Fruit fly (Drosophila melanogaster) whole organism, embryonic: Measurements from ENCODE around the gene mthl11.

Experiments
- C15 ChIP-seq: fragments of 200-800 bp; sonication (Bioruptor generic); IDR thresholded peaks from 3 replicates; pipeline ENCODE4 v1.3.6; 2022; ENCODE audit warnings: missing biosample characterization, missing genetic modification characterization
- CG10209 ChIP-seq: fragments of 200-800 bp; sonication (Bioruptor generic); optimal IDR thresholded peaks from 3 replicates; lab custom pipeline; 2017; ENCODE audit warnings: missing biosample characterization, mild to moderate bottlenecking, missing genetic modification characterization, missing genetic modification reagents
- CG1024 ChIP-seq: fragments of 200-800 bp; sonication (Bioruptor generic); IDR thresholded peaks from 2 replicates; pipeline ENCODE4 v1.3.6; 2022; ENCODE audit warnings: missing biosample characterization, missing genetic modification characterization
- CG11696 ChIP-seq: fragments of 200-800 bp; sonication (Bioruptor generic); IDR thresholded peaks from 2 replicates; pipeline ENCODE4 v1.3.6; 2022; ENCODE audit warnings: missing biosample characterization, missing genetic modification characterization
- CG12071 ChIP-seq: fragments of 200-800 bp; sonication (Bioruptor generic); optimal IDR thresholded peaks from 3 replicates; lab custom pipeline; 2018; ENCODE audit warnings: missing biosample characterization, mild to moderate bottlenecking, missing genetic modification characterization
- CG14441 ChIP-seq: fragments of 200-800 bp; sonication (Bioruptor generic); IDR thresholded peaks from 2 replicates; pipeline ENCODE4 v1.3.6; 2022; ENCODE audit warnings: missing biosample characterization, missing genetic modification characterization
- CG15514 ChIP-seq: fragments of 200-800 bp; sonication (Bioruptor generic); optimal IDR thresholded peaks from 3 replicates; lab custom pipeline; 2017; ENCODE audit warnings: missing biosample characterization, missing genetic modification characterization, mild to moderate bottlenecking, moderate library complexity, missing genetic modification reagents
- CG16863 ChIP-seq: fragments of 200-800 bp; sonication (Bioruptor generic); optimal IDR thresholded peaks from 3 replicates; lab custom pipeline; 2016; ENCODE audit warnings: missing biosample characterization, missing genetic modification characterization
- CG17359 ChIP-seq: fragments of 200-800 bp; sonication (Bioruptor generic); optimal IDR thresholded peaks from 3 replicates; lab custom pipeline; 2018; ENCODE audit warnings: missing biosample characterization, mild to moderate bottlenecking, missing genetic modification characterization, moderate library complexity
- CG18476 ChIP-seq: fragments of 200-800 bp; sonication (Bioruptor generic); optimal IDR thresholded peaks from 2 replicates; lab custom pipeline; 2016; ENCODE audit warnings: missing biosample characterization, mild to moderate bottlenecking, missing genetic modification characterization
- CG18764 ChIP-seq: fragments of 200-800 bp; sonication (Bioruptor generic); optimal IDR thresholded peaks from 3 replicates; lab custom pipeline; 2016; ENCODE audit warnings: missing biosample characterization, missing genetic modification characterization
- CG2712 ChIP-seq: fragments of 200-800 bp; optimal IDR thresholded peaks from 3 replicates; lab custom pipeline; 2019; ENCODE audit warnings: missing biosample characterization, mild to moderate bottlenecking, missing genetic modification characterization, moderate library complexity
- CG30403 ChIP-seq: fragments of 200-800 bp; sonication (Bioruptor generic); optimal IDR thresholded peaks from 3 replicates; lab custom pipeline; 2016; ENCODE audit warnings: missing biosample characterization, missing genetic modification characterization
- CG32532 ChIP-seq: fragments of 200-800 bp; sonication (Bioruptor generic); IDR thresholded peaks from 2 replicates; pipeline ENCODE4 v1.3.6; 2022; ENCODE audit warnings: missing biosample characterization, missing genetic modification characterization
- CG34422 ChIP-seq: fragments of 200-800 bp; sonication (Bioruptor generic); IDR thresholded peaks from 3 replicates; pipeline ENCODE4 v1.3.6; 2022; ENCODE audit warnings: missing biosample characterization, missing genetic modification characterization
- CG4328 ChIP-seq: fragments of 200-800 bp; sonication (Bioruptor generic); optimal IDR thresholded peaks from 3 replicates; lab custom pipeline; 2017; ENCODE audit warnings: missing biosample characterization, missing genetic modification reagents, missing genetic modification characterization
- CG4424 ChIP-seq: fragments of 200-800 bp; sonication (Bioruptor generic); optimal IDR thresholded peaks from 3 replicates; lab custom pipeline; 2016; ENCODE audit warnings: missing biosample characterization, missing genetic modification characterization
- CG4820 ChIP-seq: fragments of 200-800 bp; sonication (Bioruptor generic); optimal IDR thresholded peaks from 3 replicates; lab custom pipeline; 2016; ENCODE audit warnings: missing biosample characterization, missing genetic modification characterization
- CG4854 ChIP-seq: fragments of 200-800 bp; sonication (Bioruptor generic); optimal IDR thresholded peaks from 2 replicates; lab custom pipeline; 2016; ENCODE audit warnings: missing biosample characterization, missing genetic modification characterization, inconsistent platforms
- CG6791 ChIP-seq: fragments of 200-800 bp; sonication (Bioruptor generic); IDR thresholded peaks from 3 replicates; pipeline ENCODE4 v1.3.6; 2022; ENCODE audit warnings: missing biosample characterization, missing genetic modification characterization; ENCODE audit not compliant: partially characterized antibody
- D19B ChIP-seq: fragments of 200-800 bp; sonication (Bioruptor generic); optimal IDR thresholded peaks from 2 replicates; lab custom pipeline; 2017; ENCODE audit warnings: missing biosample characterization, mild to moderate bottlenecking, missing genetic modification characterization
- Dip3 ChIP-seq: fragments of 200-800 bp; sonication (Bioruptor generic); optimal IDR thresholded peaks from 3 replicates; lab custom pipeline; 2016; ENCODE audit warnings: missing biosample characterization, missing genetic modification characterization
- Dp ChIP-seq: fragments of 200-800 bp; sonication (Bioruptor generic); optimal IDR thresholded peaks from 2 replicates; lab custom pipeline; 2018; ENCODE audit warnings: missing biosample characterization, mild to moderate bottlenecking, missing genetic modification characterization, moderate library complexity
- Drgx ChIP-seq: fragments of 200-800 bp; sonication (Bioruptor generic); IDR thresholded peaks from 2 replicates; pipeline ENCODE4 v1.3.6; 2022; ENCODE audit warnings: missing biosample characterization, missing genetic modification characterization
- Mad ChIP-seq: fragments of 200-800 bp; sonication (Bioruptor generic); optimal IDR thresholded peaks from 2 replicates; lab custom pipeline; 2016; ENCODE audit warnings: missing biosample characterization, missing genetic modification characterization
- Oaz ChIP-seq: fragments of 200-800 bp; sonication (Bioruptor generic); IDR thresholded peaks from 2 replicates; pipeline ENCODE4 v1.3.6; 2022; ENCODE audit warnings: missing biosample characterization, missing genetic modification characterization
- Opbp ChIP-seq: fragments of 200-800 bp; sonication (Bioruptor generic); IDR thresholded peaks from 3 replicates; pipeline ENCODE4 v1.3.6; 2022; ENCODE audit warnings: missing biosample characterization, missing genetic modification characterization; ENCODE audit not compliant: partially characterized antibody
- PHDP ChIP-seq: fragments of 200-800 bp; sonication (Bioruptor generic); optimal IDR thresholded peaks from 3 replicates; lab custom pipeline; 2018; ENCODE audit warnings: missing biosample characterization, mild to moderate bottlenecking, missing genetic modification characterization, moderate library complexity
- Pdp1 ChIP-seq, 2 experiments: fragments of 200-800 bp; sonication (Bioruptor generic); optimal IDR thresholded peaks; 3 replicates each; lab custom pipeline; 2016; ENCODE audit warnings: missing biosample characterization in 2 of 2, missing genetic modification characterization in 2 of 2, mild to moderate bottlenecking in 1 of 2, moderate library complexity in 1 of 2
- Rfx ChIP-seq: fragments of 200-800 bp; sonication (Bioruptor generic); IDR thresholded peaks from 2 replicates; pipeline ENCODE4 v1.3.6; 2022; ENCODE audit warnings: missing biosample characterization, missing genetic modification characterization
- Spps ChIP-seq: fragments of 200-800 bp; sonication (Bioruptor generic); optimal IDR thresholded peaks from 2 replicates; lab custom pipeline; 2018; ENCODE audit warnings: missing biosample characterization, mild to moderate bottlenecking, missing genetic modification characterization
- Stat92E ChIP-seq, 3 experiments: fragments of >200 bp in 2 of 3; fragments of 200-800 bp in 1 of 3; sonication (Bioruptor generic) in 1 of 3; optimal IDR thresholded peaks; 2 replicates each; lab custom pipeline; 2017 to 2019; ENCODE audit warnings: missing biosample characterization in 3 of 3, missing genetic modification characterization in 3 of 3, mild to moderate bottlenecking in 1 of 3, moderate library complexity in 1 of 3
- Tbp ChIP-seq: fragments of >200 bp; optimal IDR thresholded peaks from 2 replicates; lab custom pipeline; 2018; ENCODE audit warnings: missing biosample characterization, missing genetic modification characterization
- Vsx1 ChIP-seq: fragments of 200-800 bp; sonication (Bioruptor generic); optimal IDR thresholded peaks from 2 replicates; lab custom pipeline; 2017; ENCODE audit warnings: missing biosample characterization, mild to moderate bottlenecking, missing genetic modification characterization, missing genetic modification reagents
- abd-A ChIP-seq: fragments of 200-800 bp; sonication (Bioruptor generic); optimal IDR thresholded peaks from 3 replicates; lab custom pipeline; 2019; ENCODE audit warnings: missing biosample characterization, mild to moderate bottlenecking, missing genetic modification characterization, moderate library complexity
- bcd ChIP-seq: fragments of 200-800 bp; sonication (Bioruptor generic); optimal IDR thresholded peaks from 2 replicates; lab custom pipeline; 2017; ENCODE audit warnings: missing biosample characterization, mild to moderate bottlenecking, missing genetic modification characterization
- dm ChIP-seq: fragments of 200-800 bp; sonication (Bioruptor generic); optimal IDR thresholded peaks from 3 replicates; lab custom pipeline; 2016; ENCODE audit warnings: missing biosample characterization, missing genetic modification characterization
- ftz-f1 ChIP-seq: fragments of 200-800 bp; sonication (Bioruptor generic); optimal IDR thresholded peaks from 2 replicates; lab custom pipeline; 2016; ENCODE audit warnings: missing biosample characterization, missing genetic modification characterization
- hkb ChIP-seq, 2 experiments: fragments of 200-800 bp in 1 of 2; fragments of >200 bp in 1 of 2; sonication (Bioruptor generic) in 1 of 2; IDR thresholded peaks in 1 of 2; optimal IDR thresholded peaks in 1 of 2; 2 replicates each; pipeline versions ENCODE4 v1.3.6 to Lab custom; 2017 to 2022; ENCODE audit warnings: missing biosample characterization in 1 of 2, missing genetic modification characterization in 1 of 2
- lmd ChIP-seq: fragments of 200-800 bp; sonication (Bioruptor generic); IDR thresholded peaks from 2 replicates; pipeline ENCODE4 v1.3.6; 2022; ENCODE audit warnings: missing biosample characterization, missing genetic modification characterization
- nom ChIP-seq: fragments of 200-800 bp; sonication (Bioruptor generic); optimal IDR thresholded peaks from 2 replicates; lab custom pipeline; 2017; ENCODE audit warnings: missing biosample characterization, missing genetic modification characterization, mild to moderate bottlenecking, moderate library complexity, missing genetic modification reagents
- pfk ChIP-seq: fragments of 200-800 bp; sonication (Bioruptor generic); optimal IDR thresholded peaks from 2 replicates; lab custom pipeline; 2018; ENCODE audit warnings: missing biosample characterization, mild to moderate bottlenecking, missing genetic modification characterization, moderate library complexity
- pho ChIP-seq: fragments of 200-800 bp; sonication (Bioruptor generic); optimal IDR thresholded peaks from 2 replicates; lab custom pipeline; 2016; ENCODE audit warnings: missing biosample characterization, missing genetic modification characterization
- pros ChIP-seq: fragments of 200-800 bp; sonication (Bioruptor generic); optimal IDR thresholded peaks from 3 replicates; lab custom pipeline; 2019; ENCODE audit warnings: missing biosample characterization, mild to moderate bottlenecking, missing genetic modification characterization, moderate library complexity
- run ChIP-seq: fragments of 200-800 bp; sonication (Bioruptor generic); optimal IDR thresholded peaks from 3 replicates; lab custom pipeline; 2018; ENCODE audit warnings: missing biosample characterization, mild to moderate bottlenecking, missing genetic modification characterization
- salm ChIP-seq: fragments of 200-800 bp; sonication (Bioruptor generic); optimal IDR thresholded peaks from 2 replicates; lab custom pipeline; 2018; ENCODE audit warnings: missing biosample characterization, mild to moderate bottlenecking, missing genetic modification characterization
- sisA ChIP-seq: fragments of 200-800 bp; sonication (Bioruptor generic); IDR thresholded peaks from 2 replicates; pipeline ENCODE4 v1.3.6; 2022; ENCODE audit warnings: missing biosample characterization, missing genetic modification characterization
- tgo ChIP-seq: fragments of 200-800 bp; sonication (Bioruptor generic); IDR thresholded peaks from 3 replicates; pipeline ENCODE4 v1.3.6; 2022; ENCODE audit warnings: missing biosample characterization, missing genetic modification characterization
- toy ChIP-seq: fragments of 200-800 bp; sonication (Bioruptor generic); IDR thresholded peaks from 2 replicates; pipeline ENCODE4 v1.3.6; 2022; ENCODE audit warnings: missing biosample characterization, missing genetic modification characterization

mthl11 gene

dm6 chr3R:10353932-10354703, 46.7 kb upstream of the mthl11 start (continued):
- no peak for TF ChIP-seq CG4854
- TF ChIP-seq CG1024 (GFP tag; lab: Robert Waterston, UW), result no peak
- peak; percentile 42 for TF ChIP-seq CG30403 (GFP tag; lab: Kevin White, UChicago)
- no peak for TF ChIP-seq pho (GFP tag; lab: Kevin White, UChicago)
- no peak for TF ChIP-seq CG32532 (GFP tag; lab: Robert Waterston, UW)
- TF ChIP-seq sisA (GFP tag; lab: Robert Waterston, UW), result no peak
- no peak for TF ChIP-seq Drgx (GFP tag; lab: Robert Waterston, UW)
- peak; percentile 40 for TF ChIP-seq Spps (tag; lab: Kevin White, UChicago)
- TF ChIP-seq CG14441 (GFP tag; lab: Robert Waterston, UW), result no peak
- no peak for TF ChIP-seq tgo
- no peak for TF ChIP-seq CG4424 (GFP tag; lab: Kevin White, UChicago)
- TF ChIP-seq CG18764 (GFP tag; lab: Kevin White, UChicago), result no peak
- no peak for TF ChIP-seq CG34422
- peak; percentile 73 for TF ChIP-seq CG2712 (tag; lab: Kevin White, UChicago)
- TF ChIP-seq hkb (optimal IDR thresholded peaks at IDR 0.05; lab: Kevin White, UChicago), result peak; percentile 98
- no peak for TF ChIP-seq hkb (GFP tag; IDR thresholded peaks at IDR 0.05; lab: Robert Waterston, UW)
- TF ChIP-seq CG17359, result no peak
- TF ChIP-seq Dip3 (GFP tag; lab: Kevin White, UChicago), result no peak
- TF ChIP-seq CG4820 (GFP tag; lab: Kevin White, UChicago), result no peak
- no peak for TF ChIP-seq CG4328 (GFP tag; lab: Kevin White, UChicago)
- no peak for TF ChIP-seq ftz-f1 (GFP tag; lab: Kevin White, UChicago)
- TF ChIP-seq CG15514 (GFP tag; lab: Kevin White, UChicago), result no peak
- no peak for TF ChIP-seq C15 (GFP tag; lab: Robert Waterston, UW)
- peak; percentile 96 for TF ChIP-seq pros (GFP tag; lab: Kevin White, UChicago)
- no peak for TF ChIP-seq dm
- TF ChIP-seq Rfx (GFP tag; lab: Robert Waterston, UW), result no peak
- no peak for TF ChIP-seq Opbp (GFP tag; lab: Robert Waterston, UW)
- no peak for TF ChIP-seq lmd (GFP tag; lab: Robert Waterston, UW)
- TF ChIP-seq CG11696 (GFP tag; lab: Robert Waterston, UW), result no peak
- no peak for TF ChIP-seq Oaz
- no peak for TF ChIP-seq CG12071
- no peak for TF ChIP-seq Tbp (GFP tag; lab: Kevin White, UChicago)
- TF ChIP-seq pfk, result no peak
- TF ChIP-seq CG10209, result no peak
- TF ChIP-seq CG6791 (GFP tag; lab: Robert Waterston, UW), result no peak
- TF ChIP-seq D19B (GFP tag; lab: Kevin White, UChicago), result no peak
- peak; percentile 100 for TF ChIP-seq CG18476 (GFP tag; lab: Kevin White, UChicago)
- TF ChIP-seq Dp (GFP tag; lab: Kevin White, UChicago), result no peak
- TF ChIP-seq run (tag; lab: Kevin White, UChicago), result no peak
- TF ChIP-seq abd-A (tag; lab: Kevin White, UChicago), result no peak
- no peak for TF ChIP-seq salm
- TF ChIP-seq Stat92E (GFP tag; optimal IDR thresholded peaks at IDR 0.05; lab: Kevin White, UChicago), result no peak
- TF ChIP-seq nom, result no peak
- no peak for TF ChIP-seq CG16863 (GFP tag; lab: Kevin White, UChicago)
- no peak for TF ChIP-seq Pdp1 (GFP tag; optimal IDR thresholded peaks at IDR 0.05; lab: Kevin White, UChicago)
- TF ChIP-seq Vsx1 (GFP tag; lab: Kevin White, UChicago), result no peak
- no peak for TF ChIP-seq Mad (GFP tag; lab: Kevin White, UChicago)
- peak; percentile 31 for TF ChIP-seq PHDP
- no peak for TF ChIP-seq bcd (GFP tag; lab: Kevin White, UChicago)
- TF ChIP-seq toy (GFP tag; lab: Robert Waterston, UW), result no peak
